Worm (Caenorhabditis elegans) whole organism, L4 larva: ENCODE results near the gene C40H5.2.

ENCODE experiments used
- D1046.2 ChIP-seq: fragments of 200-800 bp; sonication (Bioruptor generic); IDR thresholded peaks from 2 replicates; pipeline ENCODE4 v1.3.6; 2022; ENCODE audit warnings: missing genetic modification characterization, missing compliant biosample characterization
- F10B5.3 ChIP-seq: sonication (generic microtip); optimal IDR thresholded peaks from 2 replicates; lab custom pipeline; 2016; ENCODE audit warnings: mild to moderate bottlenecking, missing genetic modification characterization, missing compliant biosample characterization
- F26F4.8 ChIP-seq: fragments of 200-800 bp; sonication (Bioruptor generic); conservative IDR thresholded peaks from 2 replicates; pipeline ENCODE4 v1.3.6; 2022; ENCODE audit warnings: missing genetic modification characterization, missing compliant biosample characterization
- F44E2.7 ChIP-seq: fragments of 200-800 bp; sonication (Bioruptor generic); IDR thresholded peaks from 2 replicates; pipeline ENCODE4 v2.1.2; 2022; ENCODE audit warnings: missing genetic modification characterization, missing compliant biosample characterization
- R02D3.7 ChIP-seq: fragments of 150-350 bp; sonication (generic microtip); optimal IDR thresholded peaks from 3 replicates; lab custom pipeline; 2014; ENCODE audit warnings: missing biosample characterization, missing genetic modification characterization
- T20F7.1 ChIP-seq: fragments of 200-800 bp; sonication (Bioruptor generic); optimal IDR thresholded peaks from 2 replicates; lab custom pipeline; 2018; ENCODE audit warnings: mild to moderate bottlenecking, missing genetic modification characterization, missing compliant biosample characterization
- T26A8.4 ChIP-seq: fragments of 200-800 bp; sonication (Bioruptor generic); IDR thresholded peaks from 2 replicates; pipeline ENCODE4 v1.3.6; 2022; ENCODE audit warnings: missing genetic modification characterization, missing compliant biosample characterization
- Y105C5A.15 ChIP-seq: fragments of 200-800 bp; sonication (Bioruptor generic); IDR thresholded peaks from 2 replicates; pipeline ENCODE4 v1.3.6; 2022; ENCODE audit warnings: missing genetic modification characterization, missing compliant biosample characterization
- Y75B8A.6 ChIP-seq: fragments of 200-800 bp; sonication (Bioruptor generic); IDR thresholded peaks from 2 replicates; pipeline ENCODE4 v1.3.6; 2022; ENCODE audit warnings: missing genetic modification reagents, missing genetic modification characterization, missing compliant biosample characterization
- aha-1 ChIP-seq: fragments of 150-350 bp; peaks from one replicate; lab custom pipeline; 2014; ENCODE audit warnings: missing biosample characterization, missing genetic modification characterization
- ama-1 ChIP-seq: fragments of 150-350 bp; optimal IDR thresholded peaks from 2 replicates; lab custom pipeline; 2014; ENCODE audit warnings: inconsistent platforms, mixed read lengths
- arid-1 ChIP-seq: fragments of 200-800 bp; sonication (Bioruptor generic); conservative IDR thresholded peaks from 2 replicates; pipeline ENCODE4 v1.3.6; 2022; ENCODE audit warnings: missing genetic modification reagents, missing genetic modification characterization, missing compliant biosample characterization
- ceh-28 ChIP-seq: fragments of 150-350 bp; optimal IDR thresholded peaks from 2 replicates; lab custom pipeline; 2014; ENCODE audit warnings: missing biosample characterization, missing genetic modification reagents, missing genetic modification characterization
- ceh-32 ChIP-seq: sonication (generic microtip); optimal IDR thresholded peaks from 2 replicates; lab custom pipeline; 2016; ENCODE audit warnings: mild to moderate bottlenecking, missing genetic modification characterization, missing compliant biosample characterization; ENCODE audit not compliant: poor library complexity
- ceh-82 ChIP-seq: sonication (generic microtip); optimal IDR thresholded peaks from 2 replicates; lab custom pipeline; 2017; ENCODE audit warnings: missing biosample characterization, missing genetic modification characterization
- ctbp-1 ChIP-seq: fragments of 200-800 bp; sonication (Bioruptor generic); IDR thresholded peaks from 2 replicates; pipeline ENCODE4 v1.3.6; 2022; ENCODE audit warnings: missing genetic modification reagents, missing genetic modification characterization, missing compliant biosample characterization
- daf-19 ChIP-seq: fragments of 200-800 bp; sonication (Bioruptor generic); conservative IDR thresholded peaks from 2 replicates; pipeline ENCODE4 v1.3.6; 2022; ENCODE audit warnings: missing genetic modification characterization, missing compliant biosample characterization
- daf-8 ChIP-seq: fragments of 200-800 bp; sonication (Bioruptor generic); IDR thresholded peaks from 2 replicates; pipeline ENCODE4 v1.3.6; 2022; ENCODE audit warnings: missing genetic modification characterization, missing compliant biosample characterization
- dmd-8 ChIP-seq: fragments of 200-800 bp; sonication (Bioruptor generic); IDR thresholded peaks from 2 replicates; pipeline ENCODE4 v1.3.6; 2022; ENCODE audit warnings: missing genetic modification characterization, missing compliant biosample characterization
- dmd-9 ChIP-seq: fragments of 200-800 bp; sonication (Bioruptor generic); IDR thresholded peaks from 2 replicates; pipeline ENCODE4 v1.3.6; 2022; ENCODE audit warnings: missing genetic modification reagents, missing genetic modification characterization, missing compliant biosample characterization
- fkh-10 ChIP-seq: fragments of 150-350 bp; optimal IDR thresholded peaks from 2 replicates; lab custom pipeline; 2014; ENCODE audit warnings: missing biosample characterization, missing genetic modification reagents, missing genetic modification characterization
- hif-1 ChIP-seq, 2 experiments: sonication (generic microtip); optimal IDR thresholded peaks; 2 replicates each; lab custom pipeline; 2016 to 2017; ENCODE audit warnings: missing compliant biosample characterization in 2 of 2, missing genetic modification characterization in 2 of 2, missing genetic modification reagents in 2 of 2, missing genotype in 2 of 2, mild to moderate bottlenecking in 1 of 2
- hlh-30 ChIP-seq: sonication (generic microtip); optimal IDR thresholded peaks from 2 replicates; lab custom pipeline; 2017; ENCODE audit warnings: antibody characterized with exemption, mild to moderate bottlenecking, missing genetic modification characterization, missing compliant biosample characterization; ENCODE audit not compliant: insufficient read depth
- lin-39 ChIP-seq: fragments of 150-350 bp; optimal IDR thresholded peaks from 2 replicates; lab custom pipeline; 2014; ENCODE audit warnings: missing biosample characterization, missing genetic modification reagents, missing genetic modification characterization
- lir-3 ChIP-seq: sonication (generic microtip); optimal IDR thresholded peaks from 2 replicates; lab custom pipeline; 2016; ENCODE audit warnings: mild to moderate bottlenecking, missing genetic modification characterization, missing compliant biosample characterization
- mdl-1 ChIP-seq, 2 experiments: fragments of 150-350 bp in 1 of 2; sonication (generic microtip) in 1 of 2; optimal IDR thresholded peaks; 2 replicates each; lab custom pipeline; 2014 to 2017; ENCODE audit warnings: missing biosample characterization in 2 of 2, missing genetic modification characterization in 2 of 2
- mdt-29 ChIP-seq: fragments of 200-800 bp; sonication (Bioruptor generic); IDR thresholded peaks from 2 replicates; pipeline ENCODE4 v1.3.6; 2022; ENCODE audit warnings: missing genetic modification reagents, missing genetic modification characterization, missing compliant biosample characterization
- nhr-11 ChIP-seq: fragments of 150-350 bp; optimal IDR thresholded peaks from 2 replicates; lab custom pipeline; 2014; ENCODE audit warnings: missing biosample characterization, missing genetic modification characterization
- nhr-237 ChIP-seq: sonication (generic microtip); optimal IDR thresholded peaks from 2 replicates; lab custom pipeline; 2017; ENCODE audit warnings: missing biosample characterization, missing genetic modification characterization
- nhr-25 ChIP-seq: sonication (generic microtip); optimal IDR thresholded peaks from 2 replicates; lab custom pipeline; 2017; ENCODE audit warnings: missing genetic modification characterization, mild to moderate bottlenecking, missing compliant biosample characterization, antibody characterized with exemption, moderate library complexity, borderline replicate concordance; ENCODE audit not compliant: insufficient read depth
- nhr-42 ChIP-seq: fragments of 200-800 bp; sonication (Bioruptor generic); IDR thresholded peaks from 2 replicates; pipeline ENCODE4 v1.3.6; 2022; ENCODE audit warnings: missing genetic modification characterization, missing compliant biosample characterization
- nhr-6 ChIP-seq: fragments of 150-350 bp; optimal IDR thresholded peaks from 2 replicates; lab custom pipeline; 2014; ENCODE audit warnings: missing biosample characterization, missing genetic modification characterization
- saeg-2 ChIP-seq: fragments of 200-800 bp; sonication (Bioruptor generic); IDR thresholded peaks from 2 replicates; pipeline ENCODE4 v1.3.6; 2022; ENCODE audit warnings: missing genetic modification reagents, missing genetic modification characterization, missing compliant biosample characterization
- sdz-12 ChIP-seq: fragments of 200-800 bp; sonication (Bioruptor generic); optimal IDR thresholded peaks from 2 replicates; lab custom pipeline; 2018; ENCODE audit warnings: mild to moderate bottlenecking, missing genetic modification characterization, missing compliant biosample characterization
- spr-3 ChIP-seq: fragments of 200-800 bp; sonication (Bioruptor generic); optimal IDR thresholded peaks from 2 replicates; lab custom pipeline; 2018; ENCODE audit warnings: mild to moderate bottlenecking, missing genetic modification characterization, missing compliant biosample characterization
- tag-97 ChIP-seq: fragments of 200-800 bp; sonication (Bioruptor generic); IDR thresholded peaks from 2 replicates; pipeline ENCODE4 v1.3.6; 2022; ENCODE audit warnings: missing genetic modification characterization, missing compliant biosample characterization
- unc-62 ChIP-seq, 3 experiments: fragments of 150-350 bp in 1 of 3; sonication (generic microtip); optimal IDR thresholded peaks in 2 of 3; peaks in 1 of 3; 1 replicate in 1 of 3; 2 replicates in 2 of 3; lab custom pipeline; 2014 to 2017; ENCODE audit warnings: missing biosample characterization in 3 of 3, missing genetic modification characterization in 3 of 3, missing genetic modification reagents in 3 of 3, missing genotype in 1 of 3
- zfp-2 ChIP-seq: sonication (generic microtip); optimal IDR thresholded peaks from 2 replicates; lab custom pipeline; 2016; ENCODE audit warnings: mild to moderate bottlenecking, missing genetic modification characterization, missing compliant biosample characterization
- zfp-3 ChIP-seq: fragments of 200-800 bp; sonication (Bioruptor generic); conservative IDR thresholded peaks from 2 replicates; pipeline ENCODE4 v1.3.6; 2022; ENCODE audit warnings: missing genetic modification reagents, missing genetic modification characterization, missing compliant biosample characterization

C40H5.2 gene

ce11 chrX:11745821-11746485 lies at the start of gene C40H5.2:
Gene C40H5.2 (plus strand): TSS chrX:11746076.
- TF ChIP-seq ceh-82 (tag; lab: Kevin White, UChicago) (no peak), unc-62 (GFP tag; optimal IDR thresholded peaks at IDR 0.05 in 1 of 2; lab: Kevin White, UChicago) (peak in 1 of 2 experiments; percentile 92), unc-62 (tag; optimal IDR thresholded peaks at IDR 0.05; lab: Kevin White, UChicago) (no peak), F10B5.3 (tag; lab: Kevin White, UChicago) (no peak), F44E2.7 (no peak), lir-3 (tag; lab: Kevin White, UChicago) (no peak), ama-1 (no peak), fkh-10 (GFP tag; lab: Kevin White, UChicago) (peak; percentile 15), D1046.2 (GFP tag; lab: Robert Waterston, UW) (no peak), ctbp-1 (GFP tag; lab: Robert Waterston, UW) (no peak), tag-97 (GFP tag; lab: Robert Waterston, UW) (no peak), aha-1 (tag; lab: Kevin White, UChicago) (peak; percentile 24), R02D3.7 (tag; lab: Kevin White, UChicago) (no peak), saeg-2 (GFP tag; lab: Robert Waterston, UW) (no peak), hlh-30 (tag; lab: Kevin White, UChicago) (no peak), nhr-237 (tag; lab: Kevin White, UChicago) (no peak)
- TF ChIP-seq, all 104 proteins: peak for 3

ce11 chrX:11696696-11697095 lies 49.2 kb upstream of the C40H5.2 start, which contains the start of gene C44C10.12:
Gene C44C10.12 (plus strand): TSS chrX:11696996.
- TF ChIP-seq hlh-30 (tag; lab: Kevin White, UChicago) (no peak), T20F7.1 (GFP tag; lab: Kevin White, UChicago) (no peak), F26F4.8 (GFP tag; lab: Robert Waterston, UW) (no peak), daf-19 (no peak), lir-3 (tag; lab: Kevin White, UChicago) (no peak), hif-1 (tag; optimal IDR thresholded peaks at IDR 0.05; lab: Kevin White, UChicago) (no peak), lin-39 (tag; lab: Kevin White, UChicago) (no peak), F10B5.3 (tag; lab: Kevin White, UChicago) (no peak), dmd-8 (GFP tag; lab: Robert Waterston, UW) (no peak)

ce11 chrX:11700263-11700662 lies 45.6 kb upstream of the C40H5.2 start, which contains the start of gene C44C10.15:
Gene C44C10.15 (minus strand): TSS chrX:11700363.
- TF ChIP-seq mdl-1 (tag; optimal IDR thresholded peaks at IDR 0.05; lab: Kevin White, UChicago) (no peak), zfp-3 (GFP tag; lab: Robert Waterston, UW) (no peak), mdt-29 (GFP tag; lab: Robert Waterston, UW) (no peak), ceh-32 (no peak), zfp-2 (tag; lab: Kevin White, UChicago) (no peak), T26A8.4 (no peak), nhr-11 (no peak)

- TF ChIP-seq ceh-28 (tag; lab: Kevin White, UChicago) (no peak), nhr-42 (GFP tag; lab: Robert Waterston, UW) (no peak), arid-1 (GFP tag; lab: Robert Waterston, UW) (no peak), nhr-6 (tag; lab: Kevin White, UChicago) (no peak), dmd-9 (GFP tag; lab: Robert Waterston, UW) (no peak), Y75B8A.6 (GFP tag; lab: Robert Waterston, UW) (no peak), Y105C5A.15 (GFP tag; lab: Robert Waterston, UW) (no peak), F26F4.8 (GFP tag; lab: Robert Waterston, UW) (no peak), T20F7.1 (GFP tag; lab: Kevin White, UChicago) (no peak), mdl-1 (tag; optimal IDR thresholded peaks at IDR 0.05; lab: Kevin White, UChicago) (no peak), sdz-12 (GFP tag; lab: Kevin White, UChicago) (no peak), spr-3 (no peak), daf-8 (GFP tag; lab: Robert Waterston, UW) (no peak), nhr-25 (no peak)
- TF ChIP-seq, all 104 proteins: peak for 0
Observed at ce11 chrX:11702236-11702635, 43.6 kb upstream of the C40H5.2 start, which contains the start of gene C44C10.3. Gene C44C10.3 (plus strand): TSS chrX:11702536.
